Worm (Caenorhabditis elegans): ENCODE data around the gene trpp-12.

trpp-12 gene

ce11 chrX:2438857-2439256 lies 29.4 kb downstream of the trpp-12 start, which contains the start of gene gid-2:
Gene gid-2 (minus strand): TSS chrX:2438957.
- no peak for TF ChIP-seq odd-2 (tag; optimal IDR thresholded peaks at IDR 0.05)
- TF ChIP-seq Y22D7AL.16 (tag; optimal IDR thresholded peaks at IDR 0.05): no peak
- no peak for TF ChIP-seq F13H6.1 (tag; optimal IDR thresholded peaks at IDR 0.05)
- no peak for TF ChIP-seq hlh-8 (tag; optimal IDR thresholded peaks at IDR 0.05)
- TF ChIP-seq ahr-1 (tag; optimal IDR thresholded peaks at IDR 0.05): no peak
- no peak for TF ChIP-seq ztf-16 (tag; optimal IDR thresholded peaks at IDR 0.05)
- TF ChIP-seq syd-9 (tag; optimal IDR thresholded peaks at IDR 0.05): no peak

- peak; percentile 72 for TF ChIP-seq ceh-48 (tag; optimal IDR thresholded peaks at IDR 0.05)
- TF ChIP-seq fkh-6 (tag; optimal IDR thresholded peaks at IDR 0.05): no peak
- TF ChIP-seq rnt-1 (tag; optimal IDR thresholded peaks at IDR 0.05): no peak
- no peak for TF ChIP-seq tbx-7 (tag; optimal IDR thresholded peaks at IDR 0.05)
- no peak for TF ChIP-seq dmd-4 (tag; optimal IDR thresholded peaks at IDR 0.05; ENCODE audit: borderline replicate concordance)
- peak; percentile 3 for TF ChIP-seq ceh-31 (tag; optimal IDR thresholded peaks at IDR 0.05)
- no peak for TF ChIP-seq hlh-8 (tag; optimal IDR thresholded peaks at IDR 0.05)
- peak; percentile 44 for TF ChIP-seq hlh-30 (tag; optimal IDR thresholded peaks at IDR 0.05; ENCODE audit: insufficient read depth)
- no peak for TF ChIP-seq hlh-13 (GFP tag; optimal IDR thresholded peaks at IDR 0.05)
- TF ChIP-seq nhr-11 (tag; optimal IDR thresholded peaks at IDR 0.05): no peak
- TF ChIP-seq C08G9.2 (tag; optimal IDR thresholded peaks at IDR 0.05): no peak
- TF ChIP-seq ceh-45 (GFP tag; IDR thresholded peaks at IDR 0.05): no peak
- TF ChIP-seq nfya-1 (tag; optimal IDR thresholded peaks at IDR 0.05): peak; percentile 3
- TF ChIP-seq unc-3 (GFP tag; conservative IDR thresholded peaks at IDR 0.05): no peak
- TF ChIP-seq unc-3 (tag; optimal IDR thresholded peaks at IDR 0.05): no peak
- TF ChIP-seq elt-2 (tag; optimal IDR thresholded peaks at IDR 0.05): no peak
- no peak for TF ChIP-seq ets-4 (tag; optimal IDR thresholded peaks at IDR 0.05)
- TF ChIP-seq ceh-2 (tag; optimal IDR thresholded peaks at IDR 0.05): no peak
- TF ChIP-seq pag-3 (tag; optimal IDR thresholded peaks at IDR 0.05; ENCODE audit: borderline replicate concordance): no peak
- TF ChIP-seq ama-1 (optimal IDR thresholded peaks at IDR 0.05): no peak
- TF ChIP-seq F13H6.1 (tag; optimal IDR thresholded peaks at IDR 0.05): no peak
Observed at ce11 chrX:2439309-2439708, 29.8 kb downstream of the trpp-12 start.

- no peak for TF ChIP-seq ceh-48 (tag; optimal IDR thresholded peaks at IDR 0.05)
- TF ChIP-seq elt-2 (tag; optimal IDR thresholded peaks at IDR 0.05): peak; percentile 38
Observed at ce11 chrX:2439728-2440127, 30.2 kb downstream of the trpp-12 start.

ce11 chrX:2441163-2441562 lies 31.7 kb downstream of the trpp-12 start:
- no peak for TF ChIP-seq elt-4 (tag; optimal IDR thresholded peaks at IDR 0.05)
- TF ChIP-seq hlh-30 (tag; optimal IDR thresholded peaks at IDR 0.05; ENCODE audit: insufficient read depth): no peak
- TF ChIP-seq hlh-6 (tag; optimal IDR thresholded peaks at IDR 0.05): no peak
- no peak for TF ChIP-seq lim-6 (tag; optimal IDR thresholded peaks at IDR 0.05)
- TF ChIP-seq fax-1 (tag; optimal IDR thresholded peaks at IDR 0.05): no peak
- no peak for TF ChIP-seq lin-11 (tag; optimal IDR thresholded peaks at IDR 0.05)
- no peak for TF ChIP-seq Y22D7AL.16 (tag; optimal IDR thresholded peaks at IDR 0.05)
- TF ChIP-seq ceh-48 (tag; optimal IDR thresholded peaks at IDR 0.05): no peak
- no peak for TF ChIP-seq mec-3 (tag; optimal IDR thresholded peaks at IDR 0.05; ENCODE audit: borderline replicate concordance)
- no peak for TF ChIP-seq che-1 (tag; optimal IDR thresholded peaks at IDR 0.05)

ce11 chrX:2443304-2443703 lies 33.8 kb downstream of the trpp-12 start, which contains the start of gene T07D1.3:
Gene T07D1.3 (minus strand): TSS chrX:2443404.
- TF ChIP-seq T23F11.4 (GFP tag; optimal IDR thresholded peaks at IDR 0.05) (no peak), zip-5 (tag; optimal IDR thresholded peaks at IDR 0.05) (no peak)
